Worm (Caenorhabditis elegans): Measurements from ENCODE around the gene magi-1.

DNA sequence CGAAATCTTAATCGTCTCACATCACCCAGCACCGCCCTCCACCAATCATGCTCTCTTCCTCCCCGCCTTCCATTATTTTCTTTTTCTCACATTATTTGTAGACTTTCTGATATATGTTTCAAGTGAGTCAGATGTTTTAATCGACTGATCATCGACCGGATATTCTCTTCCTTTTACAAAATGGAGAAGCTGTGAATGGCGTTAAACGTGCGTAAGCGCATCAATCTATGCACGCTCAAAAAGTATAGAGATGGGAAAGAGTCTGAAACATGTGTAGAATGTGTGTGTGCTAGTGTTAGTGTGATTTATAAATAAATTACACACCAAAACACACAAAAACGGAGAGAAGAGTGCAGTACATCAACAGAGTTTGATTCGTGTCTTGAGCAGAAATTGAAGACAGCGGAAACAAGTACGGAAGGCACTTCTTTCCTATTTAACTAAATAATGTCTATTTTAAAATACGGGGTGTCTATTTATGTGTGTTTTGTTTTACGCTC, 62.2 kb downstream of the magi-1 start:
- TF ChIP-seq unc-62 (GFP tag; optimal IDR thresholded peaks at IDR 0.05) (no peak), lin-13 (tag; optimal IDR thresholded peaks at IDR 0.05) (no peak), nhr-76 (tag; optimal IDR thresholded peaks at IDR 0.05) (no peak), cnd-1 (tag; optimal IDR thresholded peaks at IDR 0.05) (no peak), zip-8 (tag; optimal IDR thresholded peaks at IDR 0.05) (no peak), unc-39 (tag; optimal IDR thresholded peaks at IDR 0.05) (no peak), ceh-83 (GFP tag; optimal IDR thresholded peaks at IDR 0.05) (no peak), nhr-28 (tag; optimal IDR thresholded peaks at IDR 0.05) (no peak), snpc-4 (tag; optimal IDR thresholded peaks at IDR 0.05) (no peak), elt-1 (tag; optimal IDR thresholded peaks at IDR 0.05; ENCODE audit: borderline replicate concordance, insufficient read depth) (no peak)

All from whole organism, mixed stage, embryonic.